Fruit fly (Drosophila melanogaster) whole organism, embryonic: ENCODE results near the gene Setx.

ENCODE experiments used
- ATbp ChIP-seq: fragments of 200-800 bp; sonication (Bioruptor generic); optimal IDR thresholded peaks from 2 replicates; lab custom pipeline; 2017; ENCODE audit warnings: missing biosample characterization, mild to moderate bottlenecking, missing genetic modification characterization, missing genetic modification reagents
- Abd-B ChIP-seq: fragments of 200-800 bp; sonication (Bioruptor generic); optimal IDR thresholded peaks from 2 replicates; lab custom pipeline; 2018; ENCODE audit warnings: missing biosample characterization, mild to moderate bottlenecking, missing genetic modification characterization, moderate library complexity
- Ada2b ChIP-seq: fragments of 200-800 bp; sonication (Bioruptor generic); IDR thresholded peaks from 2 replicates; pipeline ENCODE4 v1.3.6; 2022; ENCODE audit warnings: missing biosample characterization, missing genetic modification characterization
- Atf-2 ChIP-seq: fragments of 200-800 bp; sonication (Bioruptor generic); optimal IDR thresholded peaks from 2 replicates; lab custom pipeline; 2016; ENCODE audit warnings: missing biosample characterization, missing genetic modification characterization
- CG1024 ChIP-seq: fragments of 200-800 bp; sonication (Bioruptor generic); IDR thresholded peaks from 2 replicates; pipeline ENCODE4 v1.3.6; 2022; ENCODE audit warnings: missing biosample characterization, missing genetic modification characterization
- CG10654 ChIP-seq: fragments of 200-800 bp; sonication (Bioruptor generic); optimal IDR thresholded peaks from 2 replicates; lab custom pipeline; 2016; ENCODE audit warnings: missing biosample characterization, missing genetic modification characterization
- CG13424 ChIP-seq: fragments of 200-800 bp; sonication (Bioruptor generic); optimal IDR thresholded peaks from 2 replicates; lab custom pipeline; 2019; ENCODE audit warnings: missing biosample characterization, mild to moderate bottlenecking, missing genetic modification characterization, moderate library complexity
- CG15011 ChIP-seq: fragments of 200-800 bp; sonication (Bioruptor generic); optimal IDR thresholded peaks from 3 replicates; lab custom pipeline; 2018; ENCODE audit warnings: missing biosample characterization, mild to moderate bottlenecking, missing genetic modification characterization
- CG15696 ChIP-seq: fragments of 200-800 bp; sonication (Bioruptor generic); optimal IDR thresholded peaks from 2 replicates; lab custom pipeline; 2019; ENCODE audit warnings: missing biosample characterization, mild to moderate bottlenecking, missing genetic modification characterization, moderate library complexity
- CG1603 ChIP-seq: fragments of 200-800 bp; sonication (Bioruptor generic); optimal IDR thresholded peaks from 2 replicates; lab custom pipeline; 2019; ENCODE audit warnings: missing biosample characterization, mild to moderate bottlenecking, missing genetic modification characterization, moderate library complexity
- CG18619 ChIP-seq: fragments of 200-800 bp; sonication (Bioruptor generic); optimal IDR thresholded peaks from 3 replicates; lab custom pipeline; 2017; ENCODE audit warnings: missing biosample characterization, mild to moderate bottlenecking, missing genetic modification characterization
- CG2120 ChIP-seq: fragments of 200-800 bp; sonication (Bioruptor generic); optimal IDR thresholded peaks from 3 replicates; lab custom pipeline; 2016; ENCODE audit warnings: missing biosample characterization, missing genetic modification characterization
- CG2129 ChIP-seq: fragments of 200-800 bp; sonication (Bioruptor generic); IDR thresholded peaks from 2 replicates; pipeline ENCODE4 v1.3.6; 2022; ENCODE audit warnings: missing biosample characterization, missing genetic modification characterization; ENCODE audit not compliant: partially characterized antibody
- CG30020 ChIP-seq: fragments of 200-800 bp; optimal IDR thresholded peaks from 2 replicates; lab custom pipeline; 2019; ENCODE audit warnings: missing biosample characterization, mild to moderate bottlenecking, missing genetic modification characterization, moderate library complexity
- CG31224 ChIP-seq: fragments of 200-800 bp; sonication (Bioruptor generic); IDR thresholded peaks from 2 replicates; pipeline ENCODE4 v1.3.6; 2022; ENCODE audit warnings: missing biosample characterization, missing genetic modification characterization
- CG6689 ChIP-seq: fragments of 200-800 bp; sonication (Bioruptor generic); IDR thresholded peaks from 2 replicates; pipeline ENCODE4 v1.3.6; 2022; ENCODE audit warnings: missing biosample characterization, missing genetic modification characterization
- CG7556 ChIP-seq: fragments of 200-800 bp; sonication (Bioruptor generic); optimal IDR thresholded peaks from 2 replicates; lab custom pipeline; 2017; ENCODE audit warnings: missing biosample characterization, mild to moderate bottlenecking, missing genetic modification characterization
- CG8924 ChIP-seq: fragments of 200-800 bp; optimal IDR thresholded peaks from 3 replicates; lab custom pipeline; 2019; ENCODE audit warnings: missing biosample characterization, mild to moderate bottlenecking, missing genetic modification characterization, moderate library complexity
- CG9215 ChIP-seq: fragments of 200-800 bp; sonication (Bioruptor generic); IDR thresholded peaks from 2 replicates; pipeline ENCODE4 v1.3.6; 2022; ENCODE audit warnings: missing biosample characterization, missing genetic modification characterization
- CG9437 ChIP-seq: fragments of 200-800 bp; sonication (Bioruptor generic); optimal IDR thresholded peaks from 2 replicates; lab custom pipeline; 2018; ENCODE audit warnings: missing biosample characterization, mild to moderate bottlenecking, missing genetic modification characterization
- CG9609 ChIP-seq: fragments of 200-800 bp; sonication (Bioruptor generic); optimal IDR thresholded peaks from 3 replicates; lab custom pipeline; 2016; ENCODE audit warnings: missing biosample characterization, missing genetic modification characterization
- D19B ChIP-seq: fragments of 200-800 bp; sonication (Bioruptor generic); optimal IDR thresholded peaks from 2 replicates; lab custom pipeline; 2017; ENCODE audit warnings: missing biosample characterization, mild to moderate bottlenecking, missing genetic modification characterization
- Deaf1 ChIP-seq: fragments of 200-800 bp; optimal IDR thresholded peaks from 3 replicates; lab custom pipeline; 2019; ENCODE audit warnings: missing biosample characterization, mild to moderate bottlenecking, missing genetic modification characterization, moderate library complexity
- Dip3 ChIP-seq: fragments of 200-800 bp; sonication (Bioruptor generic); optimal IDR thresholded peaks from 3 replicates; lab custom pipeline; 2016; ENCODE audit warnings: missing biosample characterization, missing genetic modification characterization
- Doc3 ChIP-seq: fragments of 200-800 bp; sonication (Bioruptor generic); IDR thresholded peaks from 3 replicates; pipeline ENCODE4 v1.3.6; 2022; ENCODE audit warnings: missing biosample characterization, missing genetic modification characterization; ENCODE audit not compliant: partially characterized antibody
- Hey ChIP-seq: fragments of 200-800 bp; sonication (Bioruptor generic); optimal IDR thresholded peaks from 3 replicates; lab custom pipeline; 2018; ENCODE audit warnings: missing biosample characterization, mild to moderate bottlenecking, missing genetic modification characterization
- Nf-YA ChIP-seq: fragments of 200-800 bp; sonication (Bioruptor generic); IDR thresholded peaks from 2 replicates; pipeline ENCODE4 v1.3.6; 2022; ENCODE audit warnings: missing biosample characterization, missing genetic modification characterization
- Optix ChIP-seq: fragments of 200-800 bp; sonication (Bioruptor generic); IDR thresholded peaks from 3 replicates; pipeline ENCODE4 v1.3.6; 2022; ENCODE audit warnings: missing biosample characterization, missing genetic modification characterization
- Rfx ChIP-seq: fragments of 200-800 bp; sonication (Bioruptor generic); IDR thresholded peaks from 2 replicates; pipeline ENCODE4 v1.3.6; 2022; ENCODE audit warnings: missing biosample characterization, missing genetic modification characterization
- bsh ChIP-seq, 2 experiments: fragments of 200-800 bp; sonication (Bioruptor generic); optimal IDR thresholded peaks; 2 replicates each; lab custom pipeline; 2017 to 2018; ENCODE audit warnings: mild to moderate bottlenecking in 2 of 2, missing biosample characterization in 2 of 2, missing genetic modification characterization in 2 of 2, moderate library complexity in 1 of 2
- eyg ChIP-seq: fragments of 200-800 bp; sonication (Bioruptor generic); optimal IDR thresholded peaks from 3 replicates; lab custom pipeline; 2016; ENCODE audit warnings: missing biosample characterization, missing genetic modification characterization
- gce ChIP-seq: fragments of 200-800 bp; sonication (Bioruptor generic); IDR thresholded peaks from 3 replicates; pipeline ENCODE4 v1.3.6; 2022; ENCODE audit warnings: missing biosample characterization, missing genetic modification characterization
- gem ChIP-seq: fragments of 200-800 bp; sonication (Bioruptor generic); optimal IDR thresholded peaks from 2 replicates; lab custom pipeline; 2019; ENCODE audit warnings: missing biosample characterization, mild to moderate bottlenecking, missing genetic modification characterization, moderate library complexity
- grau ChIP-seq: fragments of 200-800 bp; optimal IDR thresholded peaks from 3 replicates; lab custom pipeline; 2019; ENCODE audit warnings: missing biosample characterization, mild to moderate bottlenecking, missing genetic modification characterization, moderate library complexity
- her ChIP-seq: fragments of 200-800 bp; sonication (Bioruptor generic); optimal IDR thresholded peaks from 2 replicates; lab custom pipeline; 2016; ENCODE audit warnings: missing biosample characterization, missing genetic modification characterization
- lab ChIP-seq: fragments of 200-800 bp; sonication (Bioruptor generic); optimal IDR thresholded peaks from 3 replicates; lab custom pipeline; 2017; ENCODE audit warnings: missing biosample characterization, missing genetic modification characterization, mild to moderate bottlenecking, moderate library complexity, missing genetic modification reagents
- lola ChIP-seq, 3 experiments: fragments of >200 bp in 2 of 3; fragments of 200-800 bp in 1 of 3; sonication (Bioruptor generic) in 1 of 3; optimal IDR thresholded peaks; 2 replicates each; lab custom pipeline; 2017 to 2019; ENCODE audit warnings: missing biosample characterization in 3 of 3, missing genetic modification characterization in 3 of 3, mild to moderate bottlenecking in 1 of 3, moderate library complexity in 1 of 3
- maf-S ChIP-seq: fragments of 200-800 bp; sonication (Bioruptor generic); optimal IDR thresholded peaks from 2 replicates; lab custom pipeline; 2016; ENCODE audit warnings: missing biosample characterization, missing genetic modification characterization
- mirr ChIP-seq: fragments of 200-800 bp; sonication (Bioruptor generic); optimal IDR thresholded peaks from 3 replicates; lab custom pipeline; 2018; ENCODE audit warnings: missing biosample characterization, mild to moderate bottlenecking, missing genetic modification characterization
- org-1 ChIP-seq: fragments of 200-800 bp; sonication (Bioruptor generic); optimal IDR thresholded peaks from 2 replicates; lab custom pipeline; 2017; ENCODE audit warnings: missing biosample characterization, missing genetic modification characterization
- p53 ChIP-seq: fragments of 200-800 bp; sonication (Bioruptor generic); optimal IDR thresholded peaks from 2 replicates; lab custom pipeline; 2016; ENCODE audit warnings: missing biosample characterization, missing genetic modification characterization
- rib ChIP-seq: fragments of 200-800 bp; sonication (Bioruptor generic); IDR thresholded peaks from 2 replicates; pipeline ENCODE4 v1.3.6; 2022; ENCODE audit warnings: missing biosample characterization, missing genetic modification characterization
- row ChIP-seq: fragments of 200-800 bp; sonication (Bioruptor generic); IDR thresholded peaks from 3 replicates; pipeline ENCODE4 v1.3.6; 2022; ENCODE audit warnings: missing biosample characterization, missing genetic modification characterization
- run ChIP-seq: fragments of 200-800 bp; sonication (Bioruptor generic); optimal IDR thresholded peaks from 3 replicates; lab custom pipeline; 2018; ENCODE audit warnings: missing biosample characterization, mild to moderate bottlenecking, missing genetic modification characterization
- shn ChIP-seq: fragments of 200-800 bp; sonication (Bioruptor generic); optimal IDR thresholded peaks from 3 replicates; lab custom pipeline; 2016; ENCODE audit warnings: missing biosample characterization, missing genetic modification characterization
- sim ChIP-seq: fragments of 200-800 bp; sonication (Bioruptor generic); IDR thresholded peaks from 2 replicates; pipeline ENCODE4 v1.3.6; 2022; ENCODE audit warnings: missing biosample characterization, missing genetic modification characterization
- slou ChIP-seq: fragments of 200-800 bp; sonication (Bioruptor generic); optimal IDR thresholded peaks from 3 replicates; lab custom pipeline; 2016; ENCODE audit warnings: missing biosample characterization, missing genetic modification characterization
- sqz ChIP-seq: fragments of 200-800 bp; sonication (Bioruptor generic); optimal IDR thresholded peaks from 3 replicates; lab custom pipeline; 2018; ENCODE audit warnings: missing biosample characterization, mild to moderate bottlenecking, missing genetic modification characterization
- tgo ChIP-seq: fragments of 200-800 bp; sonication (Bioruptor generic); IDR thresholded peaks from 3 replicates; pipeline ENCODE4 v1.3.6; 2022; ENCODE audit warnings: missing biosample characterization, missing genetic modification characterization
- twi ChIP-seq: fragments of 200-800 bp; optimal IDR thresholded peaks from 2 replicates; lab custom pipeline; 2019; ENCODE audit warnings: missing biosample characterization, mild to moderate bottlenecking, missing genetic modification characterization, moderate library complexity
- vfl ChIP-seq: fragments of 200-800 bp; sonication (Bioruptor generic); optimal IDR thresholded peaks from 2 replicates; lab custom pipeline; 2016; ENCODE audit warnings: missing biosample characterization, missing genetic modification characterization

The Setx gene

DNA sequence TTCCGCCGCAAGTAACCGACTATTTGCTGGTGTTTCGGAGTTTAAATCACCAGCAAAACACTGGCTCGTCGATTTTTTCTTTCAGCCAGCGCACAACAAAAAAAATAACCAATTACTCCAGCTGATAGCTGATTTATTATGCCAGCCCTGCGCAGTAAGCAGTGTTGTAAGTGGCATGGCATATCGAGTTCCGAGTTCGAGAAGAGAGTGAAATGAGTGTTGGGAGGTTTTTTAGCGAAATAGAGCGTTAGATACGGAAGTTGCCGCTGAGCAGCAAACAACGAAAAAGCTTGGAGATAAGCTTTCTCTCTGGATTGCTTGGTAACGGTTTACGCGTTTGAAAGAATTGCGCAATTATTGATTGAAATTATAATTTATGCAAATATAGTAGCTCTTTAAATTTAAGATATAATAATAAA lies 45.6 kb downstream of the Setx start, which contains the start of gene CG7565 (continued):
- TF ChIP-seq her (peak; percentile 77), rib (GFP tag; lab: Robert Waterston, UW) (no peak), CG2129 (GFP tag; lab: Robert Waterston, UW) (no peak), Nf-YA (GFP tag; lab: Robert Waterston, UW) (no peak), CG18619 (GFP tag; lab: Kevin White, UChicago) (peak; percentile 21), gem (peak; percentile 5), slou (GFP tag; lab: Kevin White, UChicago) (no peak), CG1603 (tag; lab: Kevin White, UChicago) (peak; percentile 69), Optix (GFP tag; lab: Robert Waterston, UW) (no peak), sqz (peak; percentile 77), org-1 (peak; percentile 26), shn (GFP tag; lab: Kevin White, UChicago) (no peak), maf-S (GFP tag; lab: Kevin White, UChicago) (peak; percentile 42), CG9215 (GFP tag; lab: Robert Waterston, UW) (no peak), CG15696 (tag; lab: Kevin White, UChicago) (no peak), CG9437 (GFP tag; lab: Kevin White, UChicago) (no peak), CG15011 (GFP tag; lab: Kevin White, UChicago) (no peak), Deaf1 (tag; lab: Kevin White, UChicago) (peak; percentile 36), vfl (GFP tag; lab: Kevin White, UChicago) (peak; percentile 50), twi (tag; lab: Kevin White, UChicago) (no peak), Dip3 (GFP tag; lab: Kevin White, UChicago) (peak; percentile 51), D19B (GFP tag; lab: Kevin White, UChicago) (peak; percentile 5), row (GFP tag; lab: Robert Waterston, UW) (peak; percentile 33; the same call in 1 of the 3 replicates), CG31224 (GFP tag; lab: Robert Waterston, UW) (no peak), Rfx (peak; percentile 71), Atf-2 (no peak), CG1024 (GFP tag; lab: Robert Waterston, UW) (no peak), tgo (GFP tag; lab: Robert Waterston, UW) (no peak), CG30020 (tag; lab: Kevin White, UChicago) (no peak), p53 (GFP tag; lab: Kevin White, UChicago) (no peak), Abd-B (no peak), lab (GFP tag; lab: Kevin White, UChicago) (peak; percentile 84), sim (GFP tag; lab: Robert Waterston, UW) (no peak), CG13424 (tag; lab: Kevin White, UChicago) (no peak), Doc3 (GFP tag; lab: Robert Waterston, UW) (peak; percentile 60; the same call in 1 of the 3 replicates), mirr (GFP tag; lab: Kevin White, UChicago) (peak; percentile 80), gce (no peak), CG10654 (GFP tag; lab: Kevin White, UChicago) (no peak), CG7556 (GFP tag; lab: Kevin White, UChicago) (peak; percentile 29), Ada2b (GFP tag; lab: Robert Waterston, UW) (no peak), CG6689 (no peak), run (no peak), Hey (tag; lab: Kevin White, UChicago) (no peak), ATbp (GFP tag; lab: Kevin White, UChicago) (no peak), lola (GFP tag; optimal IDR thresholded peaks at IDR 0.05; lab: Kevin White, UChicago) (no peak), CG2120 (GFP tag; lab: Kevin White, UChicago) (peak; percentile 72), CG9609 (peak; percentile 16), CG8924 (peak; percentile 5), bsh (GFP tag; optimal IDR thresholded peaks at IDR 0.05; lab: Kevin White, UChicago) (peak in 1 of 2 experiments; percentile 20), grau (tag; lab: Kevin White, UChicago) (peak; percentile 42), eyg (GFP tag; lab: Kevin White, UChicago) (no peak)
